Fruit fly (Drosophila melanogaster): ENCODE measurements around the gene CG13010.

The CG13010 gene

dm6 chrX:16670691-16671481, 7.9 kb downstream of the CG13010 start (continued):
- TF ChIP-seq prd (optimal IDR thresholded peaks at IDR 0.05) = no peak
- TF ChIP-seq prd (GFP tag; IDR thresholded peaks at IDR 0.05) = 0 out of 3 replicates have a peak, but pooled peaks have one; percentile 16
- no peak for TF ChIP-seq gcm (GFP tag; optimal IDR thresholded peaks at IDR 0.05)
- TF ChIP-seq ac (GFP tag; optimal IDR thresholded peaks at IDR 0.05) = no peak
- no peak for TF ChIP-seq exex (tag; optimal IDR thresholded peaks at IDR 0.05)
- TF ChIP-seq CG8359 (GFP tag; optimal IDR thresholded peaks at IDR 0.05; ENCODE audit: borderline replicate concordance) = no peak
- no peak for TF ChIP-seq bowl (GFP tag; IDR thresholded peaks at IDR 0.05)
- TF ChIP-seq CG12236 (GFP tag; optimal IDR thresholded peaks at IDR 0.05) = no peak
- TF ChIP-seq fd3F (GFP tag; optimal IDR thresholded peaks at IDR 0.05) = no peak
- no peak for TF ChIP-seq sima (GFP tag; optimal IDR thresholded peaks at IDR 0.05)
- TF ChIP-seq Kr (GFP tag; optimal IDR thresholded peaks at IDR 0.05) = no peak
- peak; percentile 22 for TF ChIP-seq CG9817 (tag; optimal IDR thresholded peaks at IDR 0.05)
- no peak for TF ChIP-seq Dbx (GFP tag; IDR thresholded peaks at IDR 0.05)
- no peak for TF ChIP-seq CG1647 (GFP tag; optimal IDR thresholded peaks at IDR 0.05)
- TF ChIP-seq CG4328 (GFP tag; optimal IDR thresholded peaks at IDR 0.05) = no peak
- peak; percentile 47 for TF ChIP-seq Sox102F (GFP tag; optimal IDR thresholded peaks at IDR 0.05)
- no peak for TF ChIP-seq cato (GFP tag; optimal IDR thresholded peaks at IDR 0.05; ENCODE audit: borderline replicate concordance)
- TF ChIP-seq CG7987 (GFP tag; optimal IDR thresholded peaks at IDR 0.05) = no peak
- peak; percentile 10 for TF ChIP-seq Hand (GFP tag; optimal IDR thresholded peaks at IDR 0.05)
- no peak for TF ChIP-seq CG16813 (GFP tag; IDR thresholded peaks at IDR 0.05; ENCODE audit: partially characterized antibody)
- no peak for TF ChIP-seq chn (GFP tag; optimal IDR thresholded peaks at IDR 0.05)
- TF ChIP-seq Camta (GFP tag; optimal IDR thresholded peaks at IDR 0.05) = no peak
- TF ChIP-seq CG8924 (tag; optimal IDR thresholded peaks at IDR 0.05) = peak; percentile 5
- TF ChIP-seq tio (GFP tag; optimal IDR thresholded peaks at IDR 0.05) = no peak
- TF ChIP-seq slp2 (GFP tag; optimal IDR thresholded peaks at IDR 0.05) = no peak
- no peak for TF ChIP-seq CG4282 (GFP tag; optimal IDR thresholded peaks at IDR 0.05)
- TF ChIP-seq mld (GFP tag; IDR thresholded peaks at IDR 0.05; ENCODE audit: partially characterized antibody) = no peak
- TF ChIP-seq sob (GFP tag; IDR thresholded peaks at IDR 0.05) = 0 out of 2 replicates have a peak, but pooled peaks have one; percentile 6
- no peak for TF ChIP-seq ssp (GFP tag; IDR thresholded peaks at IDR 0.05)
- TF ChIP-seq mirr (GFP tag; optimal IDR thresholded peaks at IDR 0.05) = no peak
- TF ChIP-seq PHDP (tag; optimal IDR thresholded peaks at IDR 0.05) = peak; percentile 41
- TF ChIP-seq Fer1 (GFP tag; optimal IDR thresholded peaks at IDR 0.05) = peak; percentile 27
- no peak for TF ChIP-seq fu2 (GFP tag; optimal IDR thresholded peaks at IDR 0.05)
- TF ChIP-seq YL-1 (GFP tag; optimal IDR thresholded peaks at IDR 0.05) = no peak
- TF ChIP-seq CG3163 (GFP tag; optimal IDR thresholded peaks at IDR 0.05) = no peak
- TF ChIP-seq gcm2 (GFP tag; optimal IDR thresholded peaks at IDR 0.05) = no peak
- no peak for TF ChIP-seq Taf1 (GFP tag; IDR thresholded peaks at IDR 0.05)
- TF ChIP-seq CG12942 (GFP tag; optimal IDR thresholded peaks at IDR 0.05) = no peak
- no peak for TF ChIP-seq MBD-R2 (GFP tag; IDR thresholded peaks at IDR 0.05)
- peak; percentile 4 for TF ChIP-seq sd (tag; optimal IDR thresholded peaks at IDR 0.05)
- no peak for TF ChIP-seq CG9437 (GFP tag; optimal IDR thresholded peaks at IDR 0.05)
- no peak for TF ChIP-seq CG13296 (GFP tag; optimal IDR thresholded peaks at IDR 0.05)
- peak; percentile 45 for TF ChIP-seq CG3281 (GFP tag; optimal IDR thresholded peaks at IDR 0.05)
- peak; percentile 36 for TF ChIP-seq HmgZ (tag; optimal IDR thresholded peaks at IDR 0.05)
- TF ChIP-seq dysf (GFP tag; IDR thresholded peaks at IDR 0.05) = 0 out of 3 replicates have a peak, but pooled peaks have one; percentile 36
- TF ChIP-seq CG18764 (GFP tag; optimal IDR thresholded peaks at IDR 0.05) = no peak
- no peak for TF ChIP-seq nom (GFP tag; optimal IDR thresholded peaks at IDR 0.05)
- TF ChIP-seq salm (tag; optimal IDR thresholded peaks at IDR 0.05) = no peak
- TF ChIP-seq CG9797 (GFP tag; optimal IDR thresholded peaks at IDR 0.05) = no peak
- no peak for TF ChIP-seq CG31224 (GFP tag; IDR thresholded peaks at IDR 0.05)

All from whole organism, embryonic.